Worm (Caenorhabditis elegans) whole organism, L4 larva: ENCODE measurements around the gene F07F6.2.

Experiments used
- F37D6.2 ChIP-seq: sonication (generic microtip); optimal IDR thresholded peaks from 2 replicates; lab custom pipeline; 2016; ENCODE audit warnings: mild to moderate bottlenecking, missing genetic modification characterization, missing compliant biosample characterization
- Y105C5A.15 ChIP-seq: fragments of 200-800 bp; sonication (Bioruptor generic); IDR thresholded peaks from 2 replicates; pipeline ENCODE4 v1.3.6; 2022; ENCODE audit warnings: missing genetic modification characterization, missing compliant biosample characterization
- aha-1 ChIP-seq: fragments of 150-350 bp; peaks from one replicate; lab custom pipeline; 2014; ENCODE audit warnings: missing biosample characterization, missing genetic modification characterization
- ama-1 ChIP-seq: fragments of 150-350 bp; optimal IDR thresholded peaks from 2 replicates; lab custom pipeline; 2014; ENCODE audit warnings: inconsistent platforms, mixed read lengths
- ceh-32 ChIP-seq: sonication (generic microtip); optimal IDR thresholded peaks from 2 replicates; lab custom pipeline; 2016; ENCODE audit warnings: mild to moderate bottlenecking, missing genetic modification characterization, missing compliant biosample characterization; ENCODE audit not compliant: poor library complexity
- ces-1 ChIP-seq: fragments of 150-350 bp; sonication (generic microtip); optimal IDR thresholded peaks from 4 replicates; lab custom pipeline; 2014; ENCODE audit warnings: missing biosample characterization, missing genetic modification reagents, missing genetic modification characterization
- dmd-6 ChIP-seq: fragments of 200-800 bp; sonication (Bioruptor generic); IDR thresholded peaks from 2 replicates; pipeline ENCODE4 v1.3.6; 2022; ENCODE audit warnings: missing genetic modification reagents, missing genetic modification characterization, missing compliant biosample characterization
- dmd-8 ChIP-seq: fragments of 200-800 bp; sonication (Bioruptor generic); IDR thresholded peaks from 2 replicates; pipeline ENCODE4 v1.3.6; 2022; ENCODE audit warnings: missing genetic modification characterization, missing compliant biosample characterization
- dmd-9 ChIP-seq: fragments of 200-800 bp; sonication (Bioruptor generic); IDR thresholded peaks from 2 replicates; pipeline ENCODE4 v1.3.6; 2022; ENCODE audit warnings: missing genetic modification reagents, missing genetic modification characterization, missing compliant biosample characterization
- dpl-1 ChIP-seq: fragments of 150-350 bp; optimal IDR thresholded peaks from 2 replicates; lab custom pipeline; 2014; ENCODE audit warnings: missing biosample characterization, missing genetic modification reagents, missing genetic modification characterization
- duxl-1 ChIP-seq: sonication (generic microtip); optimal IDR thresholded peaks from 2 replicates; lab custom pipeline; 2016; ENCODE audit warnings: mild to moderate bottlenecking, missing genetic modification characterization, moderate library complexity, missing compliant biosample characterization; ENCODE audit not compliant: poor library complexity
- dve-1 ChIP-seq: sonication (generic microtip); optimal IDR thresholded peaks from 2 replicates; lab custom pipeline; 2017; ENCODE audit warnings: antibody characterized with exemption, mild to moderate bottlenecking, missing genetic modification characterization, missing compliant biosample characterization; ENCODE audit not compliant: insufficient read depth
- egl-43 ChIP-seq: fragments of 200-800 bp; sonication (Bioruptor generic); IDR thresholded peaks from 2 replicates; pipeline ENCODE4 v1.3.6; 2022; ENCODE audit warnings: missing genetic modification reagents, missing genetic modification characterization, missing compliant biosample characterization
- hlh-30 ChIP-seq: sonication (generic microtip); optimal IDR thresholded peaks from 2 replicates; lab custom pipeline; 2017; ENCODE audit warnings: antibody characterized with exemption, mild to moderate bottlenecking, missing genetic modification characterization, missing compliant biosample characterization; ENCODE audit not compliant: insufficient read depth
- jun-1 ChIP-seq: fragments of 150-350 bp; optimal IDR thresholded peaks from 2 replicates; lab custom pipeline; 2014; ENCODE audit warnings: missing biosample characterization, missing genetic modification reagents, missing genetic modification characterization
- lin-15B ChIP-seq: fragments of 150-350 bp; sonication (generic microtip); optimal IDR thresholded peaks from 3 replicates; lab custom pipeline; 2014; ENCODE audit warnings: missing biosample characterization, missing genetic modification characterization
- lin-29 ChIP-seq: fragments of 200-800 bp; sonication (Bioruptor generic); IDR thresholded peaks from 2 replicates; pipeline ENCODE4 v1.3.6; 2022; ENCODE audit warnings: missing genetic modification reagents, missing genetic modification characterization, missing compliant biosample characterization
- lin-38 ChIP-seq: fragments of 200-800 bp; sonication (Bioruptor generic); IDR thresholded peaks from 2 replicates; pipeline ENCODE4 v1.3.6; 2022; ENCODE audit warnings: missing genetic modification reagents, missing genetic modification characterization, missing compliant biosample characterization
- lsy-2 ChIP-seq, 2 experiments: fragments of 150-350 bp in 1 of 2; sonication (generic microtip) in 1 of 2; optimal IDR thresholded peaks; 2 replicates each; lab custom pipeline; 2014 to 2017; ENCODE audit warnings: missing biosample characterization in 2 of 2, missing genetic modification characterization in 2 of 2
- madf-5 ChIP-seq, 2 experiments: fragments of 200-800 bp; sonication (Bioruptor generic); IDR thresholded peaks; 2 replicates each; pipeline ENCODE4 v1.3.6; 2022; ENCODE audit warnings: missing compliant biosample characterization in 2 of 2, missing genetic modification characterization in 2 of 2
- nhr-10 ChIP-seq: fragments of 150-350 bp; optimal IDR thresholded peaks from 2 replicates; lab custom pipeline; 2014; ENCODE audit warnings: missing biosample characterization, missing genetic modification characterization
- nhr-111 ChIP-seq: fragments of 200-800 bp; sonication (Bioruptor generic); optimal IDR thresholded peaks from 2 replicates; lab custom pipeline; 2018; ENCODE audit warnings: mild to moderate bottlenecking, missing genetic modification characterization, missing compliant biosample characterization
- nhr-237 ChIP-seq: sonication (generic microtip); optimal IDR thresholded peaks from 2 replicates; lab custom pipeline; 2017; ENCODE audit warnings: missing biosample characterization, missing genetic modification characterization
- nhr-28 ChIP-seq: fragments of 150-350 bp; optimal IDR thresholded peaks from 2 replicates; lab custom pipeline; 2014; ENCODE audit warnings: missing biosample characterization, missing genetic modification characterization
- nhr-48 ChIP-seq: sonication (generic microtip); optimal IDR thresholded peaks from 2 replicates; lab custom pipeline; 2016; ENCODE audit warnings: mild to moderate bottlenecking, missing genetic modification characterization, missing compliant biosample characterization
- nhr-77 ChIP-seq: fragments of 150-350 bp; optimal IDR thresholded peaks from 2 replicates; lab custom pipeline; 2014; ENCODE audit warnings: missing biosample characterization, missing genetic modification characterization
- pha-4 ChIP-seq, 2 experiments: fragments of 150-350 bp in 1 of 2; fragments of 200-800 bp in 1 of 2; sonication (Bioruptor generic) in 1 of 2; IDR thresholded peaks in 1 of 2; optimal IDR thresholded peaks in 1 of 2; 2 replicates each; pipeline versions ENCODE4 v1.3.6 to Lab custom; 2014 to 2022; ENCODE audit warnings: missing genetic modification characterization in 2 of 2, missing genetic modification reagents in 2 of 2, missing biosample characterization in 1 of 2, missing compliant biosample characterization in 1 of 2
- saeg-2 ChIP-seq: fragments of 200-800 bp; sonication (Bioruptor generic); IDR thresholded peaks from 2 replicates; pipeline ENCODE4 v1.3.6; 2022; ENCODE audit warnings: missing genetic modification reagents, missing genetic modification characterization, missing compliant biosample characterization
- snpc-4 ChIP-seq: fragments of 150-350 bp; optimal IDR thresholded peaks from 2 replicates; lab custom pipeline; 2014; ENCODE audit warnings: missing biosample characterization, missing genetic modification characterization
- spr-1 ChIP-seq: sonication (generic microtip); optimal IDR thresholded peaks from 2 replicates; lab custom pipeline; 2016; ENCODE audit warnings: mild to moderate bottlenecking, missing genetic modification characterization, missing compliant biosample characterization
- spr-3 ChIP-seq: fragments of 200-800 bp; sonication (Bioruptor generic); optimal IDR thresholded peaks from 2 replicates; lab custom pipeline; 2018; ENCODE audit warnings: mild to moderate bottlenecking, missing genetic modification characterization, missing compliant biosample characterization
- unc-130 ChIP-seq: sonication (generic microtip); optimal IDR thresholded peaks from 2 replicates; lab custom pipeline; 2016; ENCODE audit warnings: missing genetic modification reagents, missing genetic modification characterization, missing compliant biosample characterization
- unc-62 ChIP-seq, 3 experiments: fragments of 150-350 bp in 1 of 3; sonication (generic microtip); optimal IDR thresholded peaks in 2 of 3; peaks in 1 of 3; 1 replicate in 1 of 3; 2 replicates in 2 of 3; lab custom pipeline; 2014 to 2017; ENCODE audit warnings: missing biosample characterization in 3 of 3, missing genetic modification characterization in 3 of 3, missing genetic modification reagents in 3 of 3, missing genotype in 1 of 3
- zip-11 ChIP-seq: fragments of 200-800 bp; sonication (Bioruptor generic); IDR thresholded peaks from 2 replicates; pipeline ENCODE4 v1.3.6; 2022; ENCODE audit warnings: missing genetic modification characterization, missing compliant biosample characterization
- ztf-7 ChIP-seq: fragments of 150-350 bp; optimal IDR thresholded peaks from 2 replicates; lab custom pipeline; 2014; ENCODE audit warnings: missing biosample characterization, missing genetic modification characterization

Gene F07F6.2

DNA sequence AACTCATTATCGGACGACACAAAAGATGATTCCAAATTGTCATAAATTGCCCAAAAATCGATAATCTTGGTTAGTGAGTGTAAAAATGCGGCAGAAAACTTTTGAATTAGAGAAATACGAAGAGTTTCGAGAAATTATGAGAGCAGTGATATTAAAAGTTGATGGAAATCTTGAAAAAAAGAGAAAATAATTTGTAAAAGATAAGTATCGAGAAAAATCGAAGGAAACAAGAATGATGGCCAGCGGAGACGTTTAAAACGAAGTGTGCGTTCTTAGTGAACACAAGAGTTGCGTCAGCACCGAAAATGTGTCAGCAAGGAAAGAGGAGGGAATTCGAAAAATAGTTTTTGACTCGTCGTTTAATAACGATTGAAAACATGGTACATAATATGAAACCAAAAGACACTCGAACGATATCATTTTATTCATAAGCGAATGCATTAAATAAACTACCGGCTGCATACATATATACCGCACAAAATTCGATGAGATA, 40.1 kb upstream of the F07F6.2 start, which contains the start of gene ndx-6 (continued):
- TF ChIP-seq lin-38 (GFP tag; lab: Robert Waterston, UW): peak; percentile 86
- TF ChIP-seq madf-5 (GFP tag; IDR thresholded peaks at IDR 0.05; lab: Robert Waterston, UW): no peak
- TF ChIP-seq unc-62 (GFP tag; optimal IDR thresholded peaks at IDR 0.05 in 1 of 2; lab: Kevin White, UChicago): peak in 1 of 2 experiments; percentile 89
- TF ChIP-seq unc-62 (tag; optimal IDR thresholded peaks at IDR 0.05; lab: Kevin White, UChicago): no peak
- TF ChIP-seq dmd-6 (GFP tag; lab: Robert Waterston, UW): peak; percentile 61
- peak; percentile 66 for TF ChIP-seq spr-1 (tag; lab: Kevin White, UChicago)
- TF ChIP-seq egl-43 (GFP tag; lab: Robert Waterston, UW): peak; percentile 24; the same call in 1 of the 2 replicates
- TF ChIP-seq Y105C5A.15 (GFP tag; lab: Robert Waterston, UW): no peak
- 0 out of 2 replicates have a peak, but pooled peaks have one; percentile 32 for TF ChIP-seq lin-29 (GFP tag; lab: Robert Waterston, UW)
- peak; percentile 55 for TF ChIP-seq ama-1 (lab: Kevin White, UChicago)
- peak; percentile 67 for TF ChIP-seq nhr-48 (tag; lab: Kevin White, UChicago)
- no peak for TF ChIP-seq dmd-8 (GFP tag; lab: Robert Waterston, UW)
- peak; percentile 22 for TF ChIP-seq lin-15B (tag; lab: Kevin White, UChicago)
- TF ChIP-seq nhr-237 (tag; lab: Kevin White, UChicago): no peak
- no peak for TF ChIP-seq nhr-111 (GFP tag; lab: Kevin White, UChicago)
- TF ChIP-seq dmd-9: 0 out of 2 replicates have a peak, but pooled peaks have one; percentile 42
- peak; percentile 88 for TF ChIP-seq nhr-77 (tag; lab: Kevin White, UChicago)
- peak; percentile 85 for TF ChIP-seq dve-1 (tag; lab: Kevin White, UChicago)
- peak; percentile 26 for TF ChIP-seq jun-1 (tag; lab: Kevin White, UChicago)
- TF ChIP-seq hlh-30 (tag; lab: Kevin White, UChicago): peak; percentile 66
- peak; percentile 51 for TF ChIP-seq duxl-1 (tag; lab: Kevin White, UChicago)
- TF ChIP-seq unc-130 (GFP tag; lab: Kevin White, UChicago): no peak
- peak; percentile 73 to 94 for TF ChIP-seq lsy-2 (tag; optimal IDR thresholded peaks at IDR 0.05; lab: Kevin White, UChicago)
- peak; percentile 43 for TF ChIP-seq ztf-7
- TF ChIP-seq F37D6.2 (tag; lab: Kevin White, UChicago): peak; percentile 31
- TF ChIP-seq nhr-28 (tag; lab: Kevin White, UChicago): peak; percentile 49
- no peak; the same call in 1 of the 2 replicates for TF ChIP-seq pha-4 (GFP tag; IDR thresholded peaks at IDR 0.05; lab: Robert Waterston, UW)
- peak; percentile 64 for TF ChIP-seq pha-4 (tag; optimal IDR thresholded peaks at IDR 0.05; lab: Kevin White, UChicago)
- TF ChIP-seq ces-1 (GFP tag; lab: Kevin White, UChicago): no peak
- no peak for TF ChIP-seq zip-11 (GFP tag; lab: Robert Waterston, UW)
- TF ChIP-seq, all 104 proteins: peak for 46

DNA sequence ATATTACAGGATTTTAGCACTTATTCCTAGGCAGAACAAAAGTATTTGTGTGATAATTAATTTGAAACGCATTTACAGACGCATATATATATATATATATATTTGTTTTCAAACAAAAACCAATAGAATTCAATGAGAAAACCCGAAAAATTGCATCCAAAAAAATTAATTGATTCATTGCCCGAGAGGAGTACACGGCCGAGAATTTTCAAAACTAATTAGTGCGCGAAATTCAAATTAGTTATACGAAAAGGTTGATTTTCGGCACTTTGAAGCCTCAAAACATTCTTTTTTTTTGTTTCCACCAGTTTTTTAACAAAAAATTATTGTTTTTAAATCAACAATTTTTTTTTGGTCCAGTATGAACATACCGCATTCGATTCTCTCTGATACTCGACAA, 38.6 kb upstream of the F07F6.2 start:
- TF ChIP-seq duxl-1 (tag; lab: Kevin White, UChicago) (no peak), ceh-32 (tag; lab: Kevin White, UChicago) (no peak), saeg-2 (no peak), dpl-1 (GFP tag; lab: Kevin White, UChicago) (peak; percentile 55)

DNA sequence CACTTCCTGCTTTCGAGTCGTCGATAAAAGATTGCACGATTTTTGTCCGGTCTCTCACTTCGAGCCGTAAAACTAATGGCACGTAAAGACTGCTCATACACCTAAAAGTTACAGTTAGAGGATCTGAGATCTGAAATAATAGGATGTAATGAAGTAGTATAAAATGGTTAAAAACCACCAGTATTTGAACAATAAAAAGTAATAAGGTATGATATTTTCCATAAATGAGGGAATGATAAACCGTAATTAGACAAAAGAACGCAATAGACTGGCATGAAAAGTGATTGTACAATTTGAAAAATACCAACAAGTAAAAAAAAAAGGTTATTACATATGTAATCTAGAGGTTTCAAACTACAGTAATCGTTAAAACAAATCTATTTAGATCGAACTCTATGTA, 36.9 kb upstream of the F07F6.2 start, which contains the start of gene brap-2:
Gene brap-2 (minus strand): TSS at position 101 of the 400 bp plus-strand sequence.
- TF ChIP-seq snpc-4 (tag; lab: Kevin White, UChicago) (no peak), aha-1 (tag; lab: Kevin White, UChicago) (peak; percentile 11), nhr-10 (tag; lab: Kevin White, UChicago) (no peak), nhr-111 (GFP tag; lab: Kevin White, UChicago) (no peak), spr-3 (no peak)
